Fruit fly (Drosophila melanogaster): ENCODE data around the gene CG31643.
A peak's percentile ranks its signal among the peaks of the same experiment; 100 is the strongest.

Gene CG31643

DNA sequence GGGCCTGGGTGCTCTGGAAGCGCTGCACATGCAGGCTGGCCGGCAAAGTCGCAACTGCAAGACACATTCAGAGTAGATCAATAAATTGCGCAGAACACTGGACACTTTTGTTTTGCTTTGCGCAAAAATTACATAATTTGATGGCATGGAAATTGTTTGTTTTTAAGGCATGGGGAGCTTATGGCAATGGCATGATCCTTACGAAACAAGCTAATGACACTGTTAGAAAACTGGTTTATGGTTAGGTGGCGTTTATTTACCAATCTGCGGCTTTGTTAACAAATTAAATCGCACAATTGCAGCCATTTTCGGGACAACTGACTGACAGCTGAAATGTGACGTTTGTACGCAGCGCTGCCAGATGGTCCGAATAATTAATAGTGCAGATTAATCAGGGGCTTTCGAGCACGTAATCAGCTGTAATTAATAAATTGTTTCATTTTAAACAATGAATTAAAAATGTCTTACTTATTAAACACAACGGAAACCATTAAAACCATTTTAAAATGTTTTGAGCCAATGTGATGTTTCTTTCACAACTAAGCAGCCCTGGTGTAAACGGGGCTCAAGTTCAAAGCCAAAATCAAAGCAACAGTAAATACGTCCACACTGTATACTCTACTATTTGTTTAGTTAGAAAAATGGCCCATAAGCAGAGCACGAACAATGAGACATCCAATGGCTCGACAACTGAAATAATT is 24.6 kb downstream of the CG31643 start, which contains the start of the genes ND-51 and CG13994 (continued):
- no peak for TF ChIP-seq CG16813 (GFP tag; IDR thresholded peaks at IDR 0.05; ENCODE audit: partially characterized antibody)
- TF ChIP-seq br (optimal IDR thresholded peaks at IDR 0.05), result no peak
- peak; percentile 71 for TF ChIP-seq dmrt11E (tag; optimal IDR thresholded peaks at IDR 0.05)
- TF ChIP-seq HmgZ (tag; optimal IDR thresholded peaks at IDR 0.05), result peak; percentile 93
- TF ChIP-seq CG18619 (GFP tag; optimal IDR thresholded peaks at IDR 0.05), result peak; percentile 61
- peak; percentile 73 for TF ChIP-seq CG4617 (GFP tag; optimal IDR thresholded peaks at IDR 0.05; ENCODE audit: borderline replicate concordance)
- TF ChIP-seq CG7556 (GFP tag; optimal IDR thresholded peaks at IDR 0.05), result peak; percentile 61
- TF ChIP-seq CG11696 (GFP tag; IDR thresholded peaks at IDR 0.05), result 0 out of 2 replicates have a peak, but pooled peaks have one; percentile 16
- no peak for TF ChIP-seq h (optimal IDR thresholded peaks at IDR 0.05)
- peak; percentile 68 for TF ChIP-seq Myb (GFP tag; optimal IDR thresholded peaks at IDR 0.05)
- TF ChIP-seq ems (GFP tag; optimal IDR thresholded peaks at IDR 0.05), result peak; percentile 86
- TF ChIP-seq her (GFP tag; optimal IDR thresholded peaks at IDR 0.05), result peak; percentile 75
- TF ChIP-seq CG32532 (GFP tag; IDR thresholded peaks at IDR 0.05), result peak; percentile 87
- peak; percentile 63 for TF ChIP-seq CG18011 (GFP tag; optimal IDR thresholded peaks at IDR 0.05)
- TF ChIP-seq Ssrp (tag; optimal IDR thresholded peaks at IDR 0.05), result peak; percentile 82
- peak; percentile 40 to 86 for TF ChIP-seq crp (GFP tag; optimal IDR thresholded peaks at IDR 0.05)
- peak; percentile 50 for TF ChIP-seq disco-r (GFP tag; optimal IDR thresholded peaks at IDR 0.05)
- peak; percentile 80 for TF ChIP-seq Mes4 (GFP tag; optimal IDR thresholded peaks at IDR 0.05)
- peak; percentile 73 for TF ChIP-seq CG7786 (GFP tag; optimal IDR thresholded peaks at IDR 0.05)
- TF ChIP-seq trh (GFP tag; optimal IDR thresholded peaks at IDR 0.05), result peak; percentile 54
- no peak for TF ChIP-seq Jarid2 (GFP tag; optimal IDR thresholded peaks at IDR 0.05)
- peak; percentile 82 for TF ChIP-seq CG9609 (GFP tag; optimal IDR thresholded peaks at IDR 0.05)
- TF ChIP-seq Usf (GFP tag; optimal IDR thresholded peaks at IDR 0.05), result peak; percentile 54
- peak; percentile 50; the same call in 1 of the 2 replicates for TF ChIP-seq gsb (GFP tag; IDR thresholded peaks at IDR 0.05)
- peak; percentile 70; the same call in 1 of the 2 replicates for TF ChIP-seq chm (GFP tag; IDR thresholded peaks at IDR 0.05)
- peak; percentile 76 for TF ChIP-seq CG12942 (GFP tag; optimal IDR thresholded peaks at IDR 0.05)
- TF ChIP-seq Ptx1 (GFP tag; IDR thresholded peaks at IDR 0.05), result peak; percentile 88
- TF ChIP-seq row (GFP tag; IDR thresholded peaks at IDR 0.05), result peak; percentile 95
- TF ChIP-seq CG11398 (GFP tag; optimal IDR thresholded peaks at IDR 0.05), result peak; percentile 75
- peak; percentile 82 for TF ChIP-seq Side (GFP tag; optimal IDR thresholded peaks at IDR 0.05)
- peak; percentile 76 for TF ChIP-seq da (GFP tag; optimal IDR thresholded peaks at IDR 0.05)
- TF ChIP-seq CG14965 (GFP tag; optimal IDR thresholded peaks at IDR 0.05; ENCODE audit: borderline replicate concordance), result no peak
- peak; percentile 40 for TF ChIP-seq CG4282 (GFP tag; optimal IDR thresholded peaks at IDR 0.05)
- no peak for TF ChIP-seq tio (GFP tag; optimal IDR thresholded peaks at IDR 0.05)
- TF ChIP-seq gt (GFP tag; IDR thresholded peaks at IDR 0.05), result no peak
- peak; percentile 81 for TF ChIP-seq CG14014 (GFP tag; IDR thresholded peaks at IDR 0.05)
- peak; percentile 35 for TF ChIP-seq ftz-f1 (GFP tag; optimal IDR thresholded peaks at IDR 0.05)
- peak; percentile 88 for TF ChIP-seq tx (GFP tag; optimal IDR thresholded peaks at IDR 0.05)
- TF ChIP-seq Blimp-1 (GFP tag; optimal IDR thresholded peaks at IDR 0.05), result peak; percentile 74
- TF ChIP-seq maf-S (GFP tag; optimal IDR thresholded peaks at IDR 0.05), result peak; percentile 83
- peak; percentile 87 for TF ChIP-seq ranshi (GFP tag; IDR thresholded peaks at IDR 0.05)
- TF ChIP-seq Doc2 (GFP tag; IDR thresholded peaks at IDR 0.05), result no peak
- peak; percentile 89 for TF ChIP-seq slbo (GFP tag; IDR thresholded peaks at IDR 0.05)
- peak; percentile 84 for TF ChIP-seq HLH54F (GFP tag; optimal IDR thresholded peaks at IDR 0.05)
- TF ChIP-seq CG6175 (GFP tag; IDR thresholded peaks at IDR 0.05), result peak; percentile 45; the same call in 1 of the 3 replicates
- TF ChIP-seq sqz (GFP tag; optimal IDR thresholded peaks at IDR 0.05), result no peak
- TF ChIP-seq bigmax (GFP tag; optimal IDR thresholded peaks at IDR 0.05), result no peak
- peak; percentile 79 for TF ChIP-seq CG16863 (GFP tag; optimal IDR thresholded peaks at IDR 0.05)
- peak; percentile 84; the same call in 2 of the 3 replicates for TF ChIP-seq H15 (GFP tag; IDR thresholded peaks at IDR 0.05)
- no peak for TF ChIP-seq inv (GFP tag; IDR thresholded peaks at IDR 0.05; ENCODE audit: partially characterized antibody)
- TF ChIP-seq ro (GFP tag; IDR thresholded peaks at IDR 0.05), result peak; percentile 42; the same call in 1 of the 2 replicates

Data from whole organism, embryonic.